Worm (Caenorhabditis elegans) whole organism, L3 larva: ENCODE data around the gene Y75B8A.34.
A peak's percentile ranks its signal among the peaks of the same experiment; 100 is the strongest.

Experiments
- R02D3.7 ChIP-seq: fragments of 150-350 bp; optimal IDR thresholded peaks from 2 replicates; lab custom pipeline; 2014; ENCODE audit warnings: missing biosample characterization, missing genetic modification characterization
- aly-2 ChIP-seq: fragments of 150-350 bp; optimal IDR thresholded peaks from 2 replicates; lab custom pipeline; 2014; ENCODE audit warnings: missing biosample characterization, missing genetic modification characterization
- ama-1 ChIP-seq: fragments of 150-350 bp; optimal IDR thresholded peaks from 2 replicates; lab custom pipeline; 2018
- ceh-28 ChIP-seq: fragments of 150-350 bp; optimal IDR thresholded peaks from 2 replicates; lab custom pipeline; 2014; ENCODE audit warnings: missing biosample characterization, missing genetic modification reagents, missing genetic modification characterization
- egl-27 ChIP-seq: sonication (generic microtip); optimal IDR thresholded peaks from 4 replicates; lab custom pipeline; 2017; ENCODE audit warnings: missing biosample characterization, missing genetic modification reagents, missing genetic modification characterization
- egl-5 ChIP-seq: fragments of 150-350 bp; optimal IDR thresholded peaks from 2 replicates; lab custom pipeline; 2017; ENCODE audit warnings: missing biosample characterization, missing genetic modification reagents, missing genetic modification characterization, inconsistent platforms
- fkh-10 ChIP-seq: sonication (generic microtip); optimal IDR thresholded peaks from 2 replicates; lab custom pipeline; 2017; ENCODE audit warnings: missing biosample characterization, missing genetic modification reagents, missing genetic modification characterization
- lin-15B ChIP-seq: fragments of 150-350 bp; optimal IDR thresholded peaks from 2 replicates; lab custom pipeline; 2014; ENCODE audit warnings: missing biosample characterization, missing genetic modification characterization
- lin-39 ChIP-seq: fragments of 150-350 bp; optimal IDR thresholded peaks from 2 replicates; lab custom pipeline; 2018; ENCODE audit warnings: missing biosample characterization, missing genetic modification reagents, missing genetic modification characterization
- mdl-1 ChIP-seq: fragments of 150-350 bp; optimal IDR thresholded peaks from 2 replicates; lab custom pipeline; 2014; ENCODE audit warnings: missing biosample characterization, missing genetic modification characterization
- nfya-1 ChIP-seq: sonication (generic microtip); optimal IDR thresholded peaks from 2 replicates; lab custom pipeline; 2017; ENCODE audit warnings: missing genetic modification characterization, mild to moderate bottlenecking, missing compliant biosample characterization, antibody characterized with exemption, moderate library complexity; ENCODE audit not compliant: insufficient read depth
- unc-39 ChIP-seq: sonication (generic microtip); optimal IDR thresholded peaks from 4 replicates; lab custom pipeline; 2017; ENCODE audit warnings: missing biosample characterization, missing genetic modification characterization
- unc-62 ChIP-seq: fragments of 150-350 bp; sonication (generic microtip); optimal IDR thresholded peaks from 4 replicates; lab custom pipeline; 2014; ENCODE audit warnings: missing biosample characterization, missing genetic modification reagents, missing genetic modification characterization
- zag-1 ChIP-seq: fragments of 150-350 bp; optimal IDR thresholded peaks from 2 replicates; lab custom pipeline; 2014; ENCODE audit warnings: missing biosample characterization, missing genetic modification characterization

- TF ChIP-seq lin-39 (tag; lab: Kevin White, UChicago) (peak; percentile 13), lin-15B (peak; percentile 98), ama-1 (lab: Kevin White, UChicago) (no peak), unc-62 (no peak), R02D3.7 (tag; lab: Kevin White, UChicago) (peak; percentile 58), unc-39 (tag; lab: Kevin White, UChicago) (no peak), aly-2 (no peak), ceh-28 (tag; lab: Kevin White, UChicago) (peak; percentile 68), fkh-10 (no peak), nfya-1 (peak; percentile 93), zag-1 (tag; lab: Kevin White, UChicago) (no peak), egl-5 (tag; lab: Kevin White, UChicago) (no peak), egl-27 (tag; lab: Kevin White, UChicago) (no peak), mdl-1 (tag; lab: Kevin White, UChicago) (no peak)
Measured at ce11 chrIII:12351301-12351700, 8.1 kb upstream of the Y75B8A.34 start, which contains the start of the genes pph-4.1 and Y75B8A.31.
